Worm (Caenorhabditis elegans): Measurements from ENCODE around the gene E04D5.5.

The E04D5.5 gene

ce11 chrII:10388041-10388706 is 22.9 kb upstream of the E04D5.5 start:
- TF ChIP-seq lir-3 (tag; optimal IDR thresholded peaks at IDR 0.05), result no peak
- TF ChIP-seq hlh-11 (tag; optimal IDR thresholded peaks at IDR 0.05), result peak; percentile 77
- peak; percentile 53; the same call in 1 of the 2 replicates for TF ChIP-seq arid-1 (GFP tag; conservative IDR thresholded peaks at IDR 0.05)
- TF ChIP-seq unc-130 (GFP tag; optimal IDR thresholded peaks at IDR 0.05), result peak; percentile 31
- TF ChIP-seq pha-4 (GFP tag; IDR thresholded peaks at IDR 0.05), result peak; percentile 40; the same call in 1 of the 2 replicates
- no peak for TF ChIP-seq pha-4 (tag; optimal IDR thresholded peaks at IDR 0.05)
- TF ChIP-seq nhr-28 (tag; optimal IDR thresholded peaks at IDR 0.05), result peak; percentile 57
- TF ChIP-seq mdl-1 (tag; optimal IDR thresholded peaks at IDR 0.05), result peak in 1 of 2 experiments; percentile 48
- 0 out of 2 replicates have a peak, but pooled peaks have one; percentile 25 for TF ChIP-seq egl-43 (GFP tag; IDR thresholded peaks at IDR 0.05)
- TF ChIP-seq mxl-2 (GFP tag; conservative IDR thresholded peaks at IDR 0.05), result peak; percentile 92
- peak; percentile 9 for TF ChIP-seq nhr-6 (tag; optimal IDR thresholded peaks at IDR 0.05)
- peak; percentile 70 for TF ChIP-seq ama-1 (optimal IDR thresholded peaks at IDR 0.05)
- peak; percentile 57 for TF ChIP-seq T20F7.1 (GFP tag; optimal IDR thresholded peaks at IDR 0.05)
- no peak for TF ChIP-seq madf-5 (GFP tag; IDR thresholded peaks at IDR 0.05)
- peak; percentile 6 for TF ChIP-seq fkh-10 (GFP tag; optimal IDR thresholded peaks at IDR 0.05)
- peak; percentile 47; the same call in 1 of the 2 replicates for TF ChIP-seq hmg-1.1 (GFP tag; IDR thresholded peaks at IDR 0.05)
- TF ChIP-seq pqm-1 (tag; optimal IDR thresholded peaks at IDR 0.05), result peak; percentile 16
- TF ChIP-seq ceh-62 (tag; optimal IDR thresholded peaks at IDR 0.05), result no peak
- peak; percentile 67 for TF ChIP-seq hlh-30 (tag; optimal IDR thresholded peaks at IDR 0.05; ENCODE audit: insufficient read depth)
- TF ChIP-seq Y5F2A.4 (GFP tag; optimal IDR thresholded peaks at IDR 0.05), result no peak
- TF ChIP-seq lin-38 (GFP tag; IDR thresholded peaks at IDR 0.05), result peak; percentile 73
- peak; percentile 87 for TF ChIP-seq dve-1 (tag; optimal IDR thresholded peaks at IDR 0.05; ENCODE audit: insufficient read depth)
- TF ChIP-seq mxl-3 (GFP tag; optimal IDR thresholded peaks at IDR 0.05), result peak; percentile 13
- TF ChIP-seq mep-1 (tag; optimal IDR thresholded peaks at IDR 0.05), result peak; percentile 93
- peak; percentile 67 for TF ChIP-seq rbr-2 (tag; optimal IDR thresholded peaks at IDR 0.05)
- TF ChIP-seq vab-7 (GFP tag; IDR thresholded peaks at IDR 0.05), result peak; percentile 44; the same call in 1 of the 2 replicates
- 0 out of 2 replicates have a peak, but pooled peaks have one; percentile 24 for TF ChIP-seq dmd-6 (GFP tag; IDR thresholded peaks at IDR 0.05)
- TF ChIP-seq F10B5.3 (tag; optimal IDR thresholded peaks at IDR 0.05), result no peak
- peak; percentile 41 for TF ChIP-seq nhr-77 (tag; optimal IDR thresholded peaks at IDR 0.05)
- TF ChIP-seq duxl-1 (tag; optimal IDR thresholded peaks at IDR 0.05; ENCODE audit: poor library complexity), result peak; percentile 59
- TF ChIP-seq nhr-48 (tag; optimal IDR thresholded peaks at IDR 0.05), result peak; percentile 46
- TF ChIP-seq aha-1 (tag), result peak; percentile 76
- peak in 1 of 2 experiments; percentile 14 for TF ChIP-seq ZK546.5 (tag; optimal IDR thresholded peaks at IDR 0.05)
- TF ChIP-seq zfp-3 (GFP tag; conservative IDR thresholded peaks at IDR 0.05), result no peak
- TF ChIP-seq ztf-7 (tag; optimal IDR thresholded peaks at IDR 0.05), result no peak
- peak; percentile 34 to 86 for TF ChIP-seq lsy-2 (tag; optimal IDR thresholded peaks at IDR 0.05)
- no peak for TF ChIP-seq php-3 (GFP tag; IDR thresholded peaks at IDR 0.05)
- peak; percentile 25 for TF ChIP-seq spr-1 (tag; optimal IDR thresholded peaks at IDR 0.05)
- peak; percentile 14 for TF ChIP-seq F37D6.2 (tag; optimal IDR thresholded peaks at IDR 0.05)
- peak in 1 of 2 experiments; percentile 27 for TF ChIP-seq daf-16 (GFP tag; optimal IDR thresholded peaks at IDR 0.05)
- peak; percentile 70 for TF ChIP-seq daf-16 (tag; optimal IDR thresholded peaks at IDR 0.05)
- peak; percentile 99 for TF ChIP-seq R02D3.7 (tag; optimal IDR thresholded peaks at IDR 0.05)
- 0 out of 2 replicates have a peak, but pooled peaks have one; percentile 18 for TF ChIP-seq tra-1 (GFP tag; IDR thresholded peaks at IDR 0.05)
- peak; percentile 21 for TF ChIP-seq zip-2 (tag; optimal IDR thresholded peaks at IDR 0.05)
- TF ChIP-seq dpl-1 (GFP tag; optimal IDR thresholded peaks at IDR 0.05), result peak; percentile 74
- TF ChIP-seq nhr-102 (tag; optimal IDR thresholded peaks at IDR 0.05), result peak; percentile 43
- peak; percentile 90 for TF ChIP-seq mes-2 (tag; optimal IDR thresholded peaks at IDR 0.05; ENCODE audit: poor library complexity, severe bottlenecking)
- no peak for TF ChIP-seq lim-7 (GFP tag; IDR thresholded peaks at IDR 0.05)
- peak in 1 of 2 experiments; percentile 65 for TF ChIP-seq hif-1 (tag; optimal IDR thresholded peaks at IDR 0.05)
- TF ChIP-seq dmd-8 (GFP tag; IDR thresholded peaks at IDR 0.05), result no peak
